Worm (Caenorhabditis elegans): Measurements from ENCODE around the gene nmur-2.

Gene nmur-2

ce11 chrII:97992-98763 is 26.6 kb downstream of the nmur-2 start, which contains the start of the genes luc-7L3 and sftb-6 (continued):
- TF ChIP-seq ama-1 (optimal IDR thresholded peaks at IDR 0.05) (no peak), nhr-84 (tag; optimal IDR thresholded peaks at IDR 0.05) (no peak), vab-15 (tag; optimal IDR thresholded peaks at IDR 0.05) (no peak), ces-1 (GFP tag; optimal IDR thresholded peaks at IDR 0.05) (no peak), dpl-1 (GFP tag; optimal IDR thresholded peaks at IDR 0.05) (peak; percentile 40 to 68 (median 50)), ceh-63 (GFP tag; optimal IDR thresholded peaks at IDR 0.05) (no peak), nhr-28 (tag; optimal IDR thresholded peaks at IDR 0.05) (no peak), hlh-4 (tag; optimal IDR thresholded peaks at IDR 0.05) (no peak), fos-1 (tag; optimal IDR thresholded peaks at IDR 0.05) (no peak), nhr-77 (tag; optimal IDR thresholded peaks at IDR 0.05) (peak; percentile 24), rnt-1 (tag; optimal IDR thresholded peaks at IDR 0.05) (peak; percentile 19), nhr-85 (tag) (peak; percentile 86), hpl-2 (GFP tag; optimal IDR thresholded peaks at IDR 0.05) (no peak), nhr-12 (tag; optimal IDR thresholded peaks at IDR 0.05) (no peak), nhr-20 (tag; optimal IDR thresholded peaks at IDR 0.05) (peak; percentile 62), unc-98 (GFP tag; IDR thresholded peaks at IDR 0.05) (0 out of 2 replicates have a peak, but pooled peaks have one; percentile 20), aha-1 (tag; optimal IDR thresholded peaks at IDR 0.05) (no peak), zip-4 (GFP tag; optimal IDR thresholded peaks at IDR 0.05) (peak; percentile 55), mdl-1 (tag; optimal IDR thresholded peaks at IDR 0.05) (no peak), pag-3 (tag; optimal IDR thresholded peaks at IDR 0.05; ENCODE audit: borderline replicate concordance, insufficient read depth) (no peak), fkh-8 (tag; optimal IDR thresholded peaks at IDR 0.05) (peak; percentile 76), fkh-4 (tag; optimal IDR thresholded peaks at IDR 0.05; ENCODE audit: borderline replicate concordance) (no peak), C16A3.4 (tag; optimal IDR thresholded peaks at IDR 0.05) (peak; percentile 49), egl-13 (tag; optimal IDR thresholded peaks at IDR 0.05) (peak; percentile 55), unc-130 (tag; optimal IDR thresholded peaks at IDR 0.05) (no peak), irx-1 (tag; optimal IDR thresholded peaks at IDR 0.05) (peak; percentile 73), ztf-11 (tag; optimal IDR thresholded peaks at IDR 0.05) (peak in 1 of 2 experiments; percentile 24), lin-15B (tag; optimal IDR thresholded peaks at IDR 0.05) (peak; percentile 28), unc-30 (tag; optimal IDR thresholded peaks at IDR 0.05) (no peak), grh-1 (GFP tag; IDR thresholded peaks at IDR 0.05) (no peak), lin-13 (GFP tag; optimal IDR thresholded peaks at IDR 0.05) (no peak), Y116A8C.19 (tag; optimal IDR thresholded peaks at IDR 0.05; ENCODE audit: borderline replicate concordance) (no peak), snpc-4 (tag; optimal IDR thresholded peaks at IDR 0.05) (no peak), nhr-11 (tag; optimal IDR thresholded peaks at IDR 0.05) (no peak), tbx-2 (tag; optimal IDR thresholded peaks at IDR 0.05) (peak; percentile 75), efl-3 (GFP tag; optimal IDR thresholded peaks at IDR 0.05) (no peak), sptf-1 (tag; optimal IDR thresholded peaks at IDR 0.05) (no peak), nhr-71 (tag; optimal IDR thresholded peaks at IDR 0.05) (peak; percentile 84), nhr-90 (tag; optimal IDR thresholded peaks at IDR 0.05; ENCODE audit: poor library complexity) (peak; percentile 75), sox-4 (tag; optimal IDR thresholded peaks at IDR 0.05) (peak; percentile 65), tlp-1 (tag; optimal IDR thresholded peaks at IDR 0.05) (no peak), F16B12.6 (tag; optimal IDR thresholded peaks at IDR 0.05) (peak; percentile 28), C34B4.2 (tag; optimal IDR thresholded peaks at IDR 0.05) (no peak), dsc-1 (tag; optimal IDR thresholded peaks at IDR 0.05) (peak; percentile 61)

All from whole organism, L1 larva.